Worm (Caenorhabditis elegans) whole organism, young adult: Measurements from ENCODE around the gene Y67A10A.11.

Experiments
- B0035.1 ChIP-seq: sonication (generic microtip); optimal IDR thresholded peaks from 2 replicates; lab custom pipeline; 2016; ENCODE audit warnings: missing genetic modification characterization, mild to moderate bottlenecking, missing compliant biosample characterization, missing genotype, missing genetic modification reagents
- B0261.1 ChIP-seq: sonication (generic microtip); optimal IDR thresholded peaks from 2 replicates; lab custom pipeline; 2016; ENCODE audit warnings: mild to moderate bottlenecking, missing genetic modification characterization, moderate library complexity, missing compliant biosample characterization
- C17E4.6 ChIP-seq: fragments of 200-800 bp; sonication (Bioruptor generic); IDR thresholded peaks from 2 replicates; pipeline ENCODE4 v1.3.6; 2022; ENCODE audit warnings: missing genetic modification reagents, missing genetic modification characterization, missing compliant biosample characterization
- F37B4.10 ChIP-seq: fragments of 200-800 bp; sonication (Bioruptor generic); IDR thresholded peaks from 2 replicates; pipeline ENCODE4 v1.3.6; 2022; ENCODE audit warnings: missing genetic modification characterization, missing compliant biosample characterization
- F49E8.2 ChIP-seq: sonication (generic microtip); optimal IDR thresholded peaks from 3 replicates; lab custom pipeline; 2017; ENCODE audit warnings: missing genetic modification characterization, mild to moderate bottlenecking, missing compliant biosample characterization, antibody characterized with exemption, moderate library complexity; ENCODE audit not compliant: insufficient read depth
- K11D2.4 ChIP-seq: fragments of 200-800 bp; sonication (Bioruptor generic); IDR thresholded peaks from 2 replicates; pipeline ENCODE4 v1.3.6; 2022; ENCODE audit warnings: missing genetic modification reagents, missing genetic modification characterization, missing compliant biosample characterization
- K12H6.12 ChIP-seq: fragments of 200-800 bp; sonication (Bioruptor generic); optimal IDR thresholded peaks from 2 replicates; lab custom pipeline; 2018; ENCODE audit warnings: mild to moderate bottlenecking, missing genetic modification characterization, missing compliant biosample characterization
- T07F8.4 ChIP-seq: sonication (generic microtip); optimal IDR thresholded peaks from 2 replicates; lab custom pipeline; 2016; ENCODE audit warnings: mild to moderate bottlenecking, missing genetic modification characterization, moderate library complexity, missing compliant biosample characterization
- ZK185.1 ChIP-seq: sonication (generic microtip); optimal IDR thresholded peaks from 2 replicates; lab custom pipeline; 2016; ENCODE audit warnings: mild to moderate bottlenecking, missing genetic modification characterization, missing compliant biosample characterization; ENCODE audit not compliant: poor library complexity, severe bottlenecking
- aptf-2 ChIP-seq: fragments of 200-800 bp; sonication (Bioruptor generic); conservative IDR thresholded peaks from 2 replicates; pipeline ENCODE4 v1.3.6; 2022; ENCODE audit warnings: missing genetic modification reagents, missing genetic modification characterization, missing compliant biosample characterization
- atf-7 ChIP-seq: sonication (generic microtip); optimal IDR thresholded peaks from 2 replicates; lab custom pipeline; 2017; ENCODE audit warnings: mild to moderate bottlenecking, missing genetic modification characterization, missing compliant biosample characterization
- ceh-100 ChIP-seq: fragments of 200-800 bp; sonication (Bioruptor generic); IDR thresholded peaks from 2 replicates; pipeline ENCODE4 v1.3.6; 2022; ENCODE audit warnings: missing genetic modification reagents, missing genetic modification characterization, missing compliant biosample characterization
- ceh-27 ChIP-seq: fragments of 200-800 bp; sonication (Bioruptor generic); optimal IDR thresholded peaks from 2 replicates; lab custom pipeline; 2018; ENCODE audit warnings: mild to moderate bottlenecking, missing genetic modification characterization, moderate library complexity, missing compliant biosample characterization
- ceh-91 ChIP-seq: fragments of 200-800 bp; sonication (Bioruptor generic); IDR thresholded peaks from 2 replicates; pipeline ENCODE4 v1.3.6; 2022; ENCODE audit warnings: missing genetic modification reagents, missing genetic modification characterization, missing compliant biosample characterization
- die-1 ChIP-seq: sonication (generic microtip); optimal IDR thresholded peaks from 2 replicates; lab custom pipeline; 2016; ENCODE audit warnings: missing genotype, mild to moderate bottlenecking, missing genetic modification characterization, missing compliant biosample characterization
- egl-18 ChIP-seq: fragments of 200-800 bp; sonication (Bioruptor generic); IDR thresholded peaks from 2 replicates; pipeline ENCODE4 v1.3.6; 2022; ENCODE audit warnings: missing genetic modification reagents, missing genetic modification characterization, missing compliant biosample characterization
- egrh-3 ChIP-seq: fragments of 200-800 bp; sonication (Bioruptor generic); IDR thresholded peaks from 2 replicates; pipeline ENCODE4 v1.3.6; 2022; ENCODE audit warnings: missing genetic modification reagents, missing genetic modification characterization, missing compliant biosample characterization
- ekl-4 ChIP-seq: fragments of 200-800 bp; sonication (Bioruptor generic); IDR thresholded peaks from 2 replicates; pipeline ENCODE4 v1.3.6; 2022; ENCODE audit warnings: missing genetic modification reagents, missing genetic modification characterization, missing compliant biosample characterization
- fkh-3 ChIP-seq: sonication (generic microtip); optimal IDR thresholded peaks from 2 replicates; lab custom pipeline; 2016; ENCODE audit warnings: mild to moderate bottlenecking, missing genetic modification characterization, missing compliant biosample characterization
- gei-17 ChIP-seq: fragments of 200-800 bp; sonication (Bioruptor generic); optimal IDR thresholded peaks from 2 replicates; lab custom pipeline; 2018; ENCODE audit warnings: mild to moderate bottlenecking, missing genetic modification characterization, missing compliant biosample characterization
- hlh-12 ChIP-seq: sonication (generic microtip); optimal IDR thresholded peaks from 2 replicates; lab custom pipeline; 2016; ENCODE audit warnings: missing genetic modification characterization, missing compliant biosample characterization
- hmg-1.2 ChIP-seq: fragments of 200-800 bp; sonication (Bioruptor generic); IDR thresholded peaks from 2 replicates; pipeline ENCODE4 v1.3.6; 2022; ENCODE audit warnings: missing genetic modification reagents, missing genetic modification characterization, missing compliant biosample characterization
- lin-26 ChIP-seq: fragments of 200-800 bp; sonication (Bioruptor generic); IDR thresholded peaks from 2 replicates; pipeline ENCODE4 v1.3.6; 2022; ENCODE audit warnings: missing genetic modification reagents, missing genetic modification characterization, missing compliant biosample characterization
- lin-40 ChIP-seq: sonication (generic microtip); optimal IDR thresholded peaks from 2 replicates; lab custom pipeline; 2016; ENCODE audit warnings: missing genetic modification characterization, mild to moderate bottlenecking, missing compliant biosample characterization, missing genotype, missing genetic modification reagents
- lir-1 ChIP-seq: fragments of 200-800 bp; sonication (Bioruptor generic); conservative IDR thresholded peaks from 2 replicates; pipeline ENCODE4 v1.3.6; 2022; ENCODE audit warnings: missing genetic modification reagents, missing genetic modification characterization, missing compliant biosample characterization
- lsl-1 ChIP-seq: fragments of 200-800 bp; sonication (Bioruptor generic); optimal IDR thresholded peaks from 2 replicates; lab custom pipeline; 2018; ENCODE audit warnings: mild to moderate bottlenecking, missing genetic modification characterization, moderate library complexity, missing compliant biosample characterization
- madf-3 ChIP-seq: fragments of 200-800 bp; sonication (Bioruptor generic); IDR thresholded peaks from 2 replicates; pipeline ENCODE4 v1.3.6; 2022; ENCODE audit warnings: missing genetic modification reagents, missing genetic modification characterization, missing compliant biosample characterization
- mcd-1 ChIP-seq: fragments of 200-800 bp; sonication (Bioruptor generic); IDR thresholded peaks from 2 replicates; pipeline ENCODE4 v1.3.6; 2022; ENCODE audit warnings: missing genetic modification reagents, missing genetic modification characterization, missing compliant biosample characterization
- nfya-1 ChIP-seq: sonication (generic microtip); optimal IDR thresholded peaks from 2 replicates; lab custom pipeline; 2017; ENCODE audit warnings: antibody characterized with exemption, missing compliant biosample characterization, missing genetic modification characterization, borderline replicate concordance; ENCODE audit not compliant: insufficient read depth
- nhr-80 ChIP-seq: sonication (generic microtip); optimal IDR thresholded peaks from 2 replicates; lab custom pipeline; 2016; ENCODE audit warnings: missing genetic modification characterization, missing compliant biosample characterization
- nhr-90 ChIP-seq: sonication (generic microtip); optimal IDR thresholded peaks from 2 replicates; lab custom pipeline; 2016; ENCODE audit warnings: missing genotype, mild to moderate bottlenecking, missing genetic modification characterization, missing compliant biosample characterization
- pbrm-1 ChIP-seq: fragments of 200-800 bp; sonication (Bioruptor generic); IDR thresholded peaks from 2 replicates; pipeline ENCODE4 v1.3.6; 2022; ENCODE audit warnings: missing genetic modification reagents, missing genetic modification characterization, missing compliant biosample characterization
- pha-4 ChIP-seq: fragments of 150-350 bp; sonication (generic microtip); optimal IDR thresholded peaks from 2 replicates; lab custom pipeline; 2014; ENCODE audit warnings: missing biosample characterization, missing genetic modification reagents, missing genetic modification characterization
- rcor-1 ChIP-seq: fragments of 200-800 bp; sonication (Bioruptor generic); IDR thresholded peaks from 2 replicates; pipeline ENCODE4 v1.3.6; 2022; ENCODE audit warnings: missing genetic modification reagents, missing genetic modification characterization, missing compliant biosample characterization
- rpc-1 ChIP-seq, 2 experiments: fragments of 150-350 bp in 1 of 2; sonication (generic microtip) in 1 of 2; optimal IDR thresholded peaks; 2 replicates each; lab custom pipeline; 2014 to 2018; ENCODE audit warnings: missing biosample characterization in 1 of 2, missing genetic modification characterization in 1 of 2, missing genetic modification reagents in 1 of 2, missing genotype in 1 of 2
- sea-2 ChIP-seq: fragments of 200-800 bp; sonication (Bioruptor generic); IDR thresholded peaks from 2 replicates; pipeline ENCODE4 v1.3.6; 2022; ENCODE audit warnings: missing genetic modification characterization, missing compliant biosample characterization
- snpc-3.4 ChIP-seq: sonication (generic microtip); optimal IDR thresholded peaks from 2 replicates; lab custom pipeline; 2017; ENCODE audit warnings: missing genetic modification characterization, mild to moderate bottlenecking, missing compliant biosample characterization, antibody characterized with exemption, moderate library complexity, missing genotype, missing genetic modification reagents
- snpc-4 ChIP-seq, 5 experiments: fragments of 150-350 bp in 1 of 5; sonication (generic microtip) in 4 of 5; optimal IDR thresholded peaks; 2 replicates each; lab custom pipeline; 2014 to 2018; ENCODE audit warnings: missing genetic modification characterization in 5 of 5, missing biosample characterization in 3 of 5, antibody characterized with exemption in 2 of 5, mild to moderate bottlenecking in 2 of 5, missing compliant biosample characterization in 2 of 5, missing genotype in 2 of 5, moderate library complexity in 2 of 5, missing genetic modification reagents in 1 of 5
- somi-1 ChIP-seq: fragments of 200-800 bp; sonication (Bioruptor generic); optimal IDR thresholded peaks from 2 replicates; lab custom pipeline; 2018; ENCODE audit warnings: mild to moderate bottlenecking, missing genetic modification characterization, missing compliant biosample characterization
- sptf-2 ChIP-seq: fragments of 200-800 bp; sonication (Bioruptor generic); optimal IDR thresholded peaks from 2 replicates; lab custom pipeline; 2018; ENCODE audit warnings: mild to moderate bottlenecking, missing genetic modification characterization, missing compliant biosample characterization
- tbp1 ChIP-seq: fragments of 200-800 bp; sonication (Bioruptor generic); optimal IDR thresholded peaks from 2 replicates; lab custom pipeline; 2018; ENCODE audit warnings: mild to moderate bottlenecking, missing genetic modification characterization, missing compliant biosample characterization
- unc-62 ChIP-seq: fragments of 150-350 bp; optimal IDR thresholded peaks from 2 replicates; lab custom pipeline; 2014; ENCODE audit warnings: missing biosample characterization, missing genetic modification reagents, missing genetic modification characterization
- xnd-1 ChIP-seq: sonication (generic microtip); optimal IDR thresholded peaks from 2 replicates; lab custom pipeline; 2016; ENCODE audit warnings: missing genotype, missing genetic modification reagents, missing genetic modification characterization, missing compliant biosample characterization
- ztf-18 ChIP-seq: sonication (generic microtip); optimal IDR thresholded peaks from 2 replicates; lab custom pipeline; 2016; ENCODE audit warnings: missing genotype, mild to moderate bottlenecking, missing genetic modification characterization, missing compliant biosample characterization
- ztf-25 ChIP-seq: fragments of 200-800 bp; sonication (Bioruptor generic); IDR thresholded peaks from 2 replicates; pipeline ENCODE4 v1.3.6; 2022; ENCODE audit warnings: missing genetic modification reagents, missing genetic modification characterization, missing compliant biosample characterization

The Y67A10A.11 gene

ce11 chrIV:14361189-14361588, 21.4 kb downstream of the Y67A10A.11 start, which contains the start of gene ssu-2:
ssu-2 (plus strand) TSS chrIV:14361247.
- TF ChIP-seq lsl-1 (GFP tag; lab: Kevin White, UChicago) (no peak), ZK185.1 (no peak), ztf-18 (no peak), pbrm-1 (GFP tag; lab: Robert Waterston, UW) (no peak), F49E8.2 (tag; lab: Kevin White, UChicago) (no peak), ekl-4 (GFP tag; lab: Robert Waterston, UW) (no peak), mcd-1 (GFP tag; lab: Robert Waterston, UW) (no peak), snpc-3.4 (tag; lab: Kevin White, UChicago) (no peak), aptf-2 (GFP tag; lab: Robert Waterston, UW) (no peak), T07F8.4 (tag; lab: Kevin White, UChicago) (no peak), unc-62 (GFP tag; lab: Kevin White, UChicago) (no peak), ceh-100 (no peak), atf-7 (tag; lab: Kevin White, UChicago) (no peak), ceh-91 (GFP tag; lab: Robert Waterston, UW) (no peak), fkh-3 (tag; lab: Kevin White, UChicago) (no peak), B0261.1 (tag; lab: Kevin White, UChicago) (no peak), sea-2 (no peak), pha-4 (tag; lab: Kevin White, UChicago) (no peak), madf-3 (GFP tag; lab: Robert Waterston, UW) (no peak)

ce11 chrIV:14365837-14366378, 26.2 kb downstream of the Y67A10A.11 start:
- no peak for TF ChIP-seq hmg-1.2 (GFP tag; lab: Robert Waterston, UW)
- TF ChIP-seq ztf-25 (GFP tag; lab: Robert Waterston, UW): no peak
- TF ChIP-seq tbp1 (GFP tag; lab: Kevin White, UChicago): no peak
- TF ChIP-seq xnd-1 (tag; lab: Kevin White, UChicago): no peak
- no peak for TF ChIP-seq K11D2.4
- TF ChIP-seq egl-18 (GFP tag; lab: Robert Waterston, UW): no peak
- TF ChIP-seq rcor-1 (GFP tag; lab: Robert Waterston, UW): no peak
- no peak for TF ChIP-seq rpc-1 (optimal IDR thresholded peaks at IDR 0.05; lab: Kevin White, UChicago)
- TF ChIP-seq rpc-1 (tag; optimal IDR thresholded peaks at IDR 0.05; lab: Kevin White, UChicago): no peak
- no peak for TF ChIP-seq lin-26
- no peak for TF ChIP-seq lir-1 (GFP tag; lab: Robert Waterston, UW)
- TF ChIP-seq B0035.1: no peak
- no peak for TF ChIP-seq gei-17 (GFP tag; lab: Kevin White, UChicago)
- TF ChIP-seq madf-3 (GFP tag; lab: Robert Waterston, UW): no peak
- TF ChIP-seq die-1 (tag; lab: Kevin White, UChicago): no peak

DNA sequence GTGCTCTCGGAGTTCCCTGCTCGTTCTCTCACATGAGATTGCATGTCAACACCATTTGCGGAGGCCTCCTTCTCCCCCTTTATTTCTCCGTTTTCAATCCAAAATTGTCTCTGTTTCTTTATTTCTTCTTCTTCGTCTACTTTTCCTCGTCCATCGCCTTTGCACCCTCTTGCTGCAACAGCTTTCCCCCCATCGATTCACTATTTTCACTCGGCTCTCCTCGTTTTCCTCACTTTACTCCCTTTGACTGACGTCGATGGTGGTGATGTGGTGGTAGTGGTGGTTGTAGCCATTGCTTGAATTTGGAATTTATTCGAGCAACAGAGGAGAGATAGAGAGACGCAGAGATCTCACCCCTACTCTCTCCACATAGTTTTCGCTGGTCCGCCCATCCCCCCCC, 31.9 kb downstream of the Y67A10A.11 start:
- TF ChIP-seq somi-1 (GFP tag; lab: Kevin White, UChicago) (peak; percentile 20), K12H6.12 (tag; lab: Kevin White, UChicago) (peak; percentile 69), nfya-1 (no peak), lin-40 (tag; lab: Kevin White, UChicago) (peak; percentile 6), snpc-4 (GFP tag; optimal IDR thresholded peaks at IDR 0.05; lab: Kevin White, UChicago) (no peak), snpc-4 (tag; optimal IDR thresholded peaks at IDR 0.05; lab: Kevin White, UChicago) (peak in 1 of 4 experiments; percentile 11), hlh-12 (tag; lab: Kevin White, UChicago) (no peak), egrh-3 (GFP tag; lab: Robert Waterston, UW) (no peak), ZK185.1 (no peak), nhr-80 (no peak), F37B4.10 (GFP tag; lab: Robert Waterston, UW) (no peak), C17E4.6 (no peak), ztf-18 (no peak), nhr-90 (tag; lab: Kevin White, UChicago) (no peak), sptf-2 (GFP tag; lab: Kevin White, UChicago) (no peak), ceh-27 (GFP tag; lab: Kevin White, UChicago) (no peak)
- TF ChIP-seq, all 124 proteins: peak for 4
